Worm (Caenorhabditis elegans) whole organism, L4/young adult: ENCODE data around the gene aqp-2.

Experiments
- W03F9.2 ChIP-seq: fragments of 150-350 bp; optimal IDR thresholded peaks from 2 replicates; lab custom pipeline; 2014; ENCODE audit warnings: missing biosample characterization, missing genetic modification characterization
- dao-5 ChIP-seq: sonication (generic microtip); optimal IDR thresholded peaks from 2 replicates; lab custom pipeline; 2016; ENCODE audit warnings: missing genotype, missing genetic modification characterization, moderate library complexity, missing compliant biosample characterization
- him-1 ChIP-seq: sonication (generic microtip); optimal IDR thresholded peaks from 2 replicates; lab custom pipeline; 2016; ENCODE audit warnings: missing genotype, missing genetic modification reagents, missing genetic modification characterization, missing compliant biosample characterization

DNA sequence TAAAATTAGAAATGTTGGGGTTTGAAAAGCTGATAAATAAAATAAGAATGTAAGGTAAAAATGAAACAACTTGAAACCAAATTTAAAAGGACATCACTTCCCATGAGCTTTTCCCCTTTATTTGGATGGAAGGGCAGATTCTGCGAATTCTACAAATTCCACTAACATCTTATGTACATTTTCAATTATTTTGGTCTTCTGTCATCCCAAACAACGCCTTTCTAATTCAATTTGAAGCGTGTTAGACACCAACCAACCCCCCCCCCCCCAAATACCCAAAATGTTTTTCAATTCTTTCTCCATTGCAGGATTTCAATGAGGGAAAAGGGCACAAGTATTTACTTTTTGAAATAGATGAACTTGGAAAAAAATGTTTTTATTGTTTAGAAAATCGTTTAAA is 3.9 kb upstream of the aqp-2 start:
- TF ChIP-seq him-1 (tag; lab: Kevin White, UChicago) = no peak
- TF ChIP-seq W03F9.2 (tag; lab: Kevin White, UChicago) = no peak
- no peak for TF ChIP-seq dao-5 (tag; lab: Kevin White, UChicago)
